Worm (Caenorhabditis elegans): ENCODE measurements around the gene F15H10.9.

The F15H10.9 gene

DNA sequence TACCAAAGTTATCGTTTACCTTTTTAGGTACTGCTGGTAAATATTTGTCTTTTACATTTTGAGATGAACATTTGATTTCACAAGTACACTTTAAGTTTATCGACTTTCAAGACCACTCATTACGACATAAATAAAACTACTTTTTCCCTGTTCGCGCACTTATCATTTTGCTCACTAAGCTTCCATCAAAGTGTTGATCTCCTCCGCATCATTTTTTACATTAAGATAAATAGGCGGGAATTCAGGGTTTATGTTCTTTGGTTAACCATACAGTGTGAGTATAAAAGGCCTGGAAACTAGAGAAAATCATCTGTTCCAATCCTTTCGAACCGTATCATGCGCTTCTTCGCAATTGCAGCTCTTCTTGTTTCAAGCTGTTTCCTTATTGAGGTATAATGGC is 32.4 kb downstream of the F15H10.9 start, which contains the start of gene pqn-2:
TSS of gene pqn-2 (plus strand) at position 301 of the 400 bp plus-strand sequence.
- TF ChIP-seq bed-2 (GFP tag; IDR thresholded peaks at IDR 0.05) (no peak), mcd-1 (GFP tag; IDR thresholded peaks at IDR 0.05) (no peak), die-1 (tag; optimal IDR thresholded peaks at IDR 0.05) (no peak), snpc-1.1 (tag; optimal IDR thresholded peaks at IDR 0.05; ENCODE audit: insufficient read depth) (no peak), hmg-20 (GFP tag; IDR thresholded peaks at IDR 0.05) (no peak), madf-10 (tag; optimal IDR thresholded peaks at IDR 0.05) (no peak), nfya-1 (tag; optimal IDR thresholded peaks at IDR 0.05; ENCODE audit: borderline replicate concordance, insufficient read depth) (no peak), C17E4.6 (GFP tag; IDR thresholded peaks at IDR 0.05) (no peak), tlf-1 (GFP tag; optimal IDR thresholded peaks at IDR 0.05) (no peak), ceh-79 (tag; optimal IDR thresholded peaks at IDR 0.05) (no peak), F22D6.2 (tag; optimal IDR thresholded peaks at IDR 0.05) (no peak), hmg-1.2 (GFP tag; IDR thresholded peaks at IDR 0.05) (no peak), ccch-3 (GFP tag; optimal IDR thresholded peaks at IDR 0.05) (no peak)

DNA sequence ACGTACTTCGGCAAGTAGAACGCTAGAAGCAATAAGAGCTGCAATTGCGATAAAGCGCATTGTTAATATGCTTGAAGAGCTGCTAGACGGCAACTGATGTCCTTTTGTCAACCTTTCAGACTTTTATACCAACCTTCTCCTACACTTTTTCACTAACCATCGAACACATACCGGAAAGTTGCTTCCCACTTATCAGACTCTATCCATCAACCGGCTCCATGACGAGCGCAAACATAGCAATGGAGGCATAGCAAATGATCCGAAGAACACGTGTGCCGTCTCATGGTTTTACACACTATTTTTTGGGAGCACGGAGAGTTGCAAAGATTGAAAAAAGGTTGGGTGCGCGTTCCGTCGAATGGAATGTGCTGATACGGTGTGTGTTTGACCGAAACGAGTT is 32.8 kb downstream of the F15H10.9 start, which contains the start of gene abu-1:
TSS of gene abu-1 (minus strand) at position 101 of the 400 bp plus-strand sequence.
- TF ChIP-seq repo-1 (tag; optimal IDR thresholded peaks at IDR 0.05), result no peak
- TF ChIP-seq zfh-2 (GFP tag; conservative IDR thresholded peaks at IDR 0.05), result no peak
- no peak for TF ChIP-seq ceh-91 (GFP tag; IDR thresholded peaks at IDR 0.05)
- TF ChIP-seq B0261.1 (tag; optimal IDR thresholded peaks at IDR 0.05), result no peak
- TF ChIP-seq T26A5.8 (tag; optimal IDR thresholded peaks at IDR 0.05), result no peak
- no peak for TF ChIP-seq F33H1.4 (GFP tag; IDR thresholded peaks at IDR 0.05)

DNA sequence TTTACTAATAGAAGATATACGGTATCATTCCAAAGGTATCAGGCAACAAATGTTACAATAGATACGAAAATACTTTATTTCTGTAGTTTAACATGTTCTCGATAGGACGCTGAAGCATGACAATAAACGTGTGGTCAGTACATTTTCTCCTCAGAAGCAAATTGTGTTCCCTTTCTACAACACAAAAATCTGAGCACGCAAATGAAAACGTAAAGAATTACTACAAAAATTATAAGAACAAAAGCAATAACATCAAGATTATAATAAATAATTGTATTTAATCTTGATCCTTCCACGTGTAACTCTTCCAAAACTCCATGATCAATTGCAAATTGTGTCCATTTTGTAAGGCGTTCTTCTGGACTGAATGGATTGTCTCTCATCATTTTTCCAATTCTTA is 34.7 kb downstream of the F15H10.9 start:
- no peak for TF ChIP-seq gei-17 (GFP tag; optimal IDR thresholded peaks at IDR 0.05)
- TF ChIP-seq ceh-91 (GFP tag; IDR thresholded peaks at IDR 0.05), result no peak
- no peak for TF ChIP-seq sea-2 (GFP tag; IDR thresholded peaks at IDR 0.05)
- TF ChIP-seq egl-18 (GFP tag; IDR thresholded peaks at IDR 0.05), result no peak
- no peak for TF ChIP-seq xnd-1 (tag; optimal IDR thresholded peaks at IDR 0.05)
- TF ChIP-seq ztf-26 (tag; optimal IDR thresholded peaks at IDR 0.05), result no peak
- TF ChIP-seq zim-3 (tag; optimal IDR thresholded peaks at IDR 0.05), result no peak
- TF ChIP-seq efl-1 (GFP tag; optimal IDR thresholded peaks at IDR 0.05), result no peak
- no peak for TF ChIP-seq C17E4.6 (GFP tag; IDR thresholded peaks at IDR 0.05)
- TF ChIP-seq bed-2 (GFP tag; IDR thresholded peaks at IDR 0.05), result no peak
- no peak for TF ChIP-seq ekl-4 (GFP tag; IDR thresholded peaks at IDR 0.05)
- TF ChIP-seq ets-4 (GFP tag; optimal IDR thresholded peaks at IDR 0.05), result no peak
- TF ChIP-seq somi-1 (GFP tag; optimal IDR thresholded peaks at IDR 0.05), result no peak
- TF ChIP-seq ceh-40 (GFP tag; IDR thresholded peaks at IDR 0.05), result no peak
- no peak for TF ChIP-seq athp-1 (tag; optimal IDR thresholded peaks at IDR 0.05)

DNA sequence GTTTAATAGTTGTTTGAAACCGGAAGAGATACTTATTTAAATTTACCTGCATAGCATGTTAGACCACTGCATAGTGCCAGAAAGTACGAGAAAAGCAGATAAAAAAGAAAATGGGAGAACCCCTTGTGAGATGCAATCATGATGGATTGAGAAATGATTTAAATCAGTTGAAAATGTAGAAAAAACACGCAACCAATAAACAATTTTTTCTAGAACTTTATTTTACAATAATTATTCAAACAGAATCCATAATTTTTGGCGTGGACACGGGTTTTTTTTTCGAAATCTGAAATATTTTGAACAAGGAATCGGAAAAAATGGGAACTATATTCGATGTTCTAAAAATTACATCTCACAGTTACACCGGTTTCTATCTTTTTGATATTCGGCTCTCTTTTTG is 35.2 kb downstream of the F15H10.9 start, which contains the start of gene AC3.12:
TSS of gene AC3.12 (minus strand) at position 101 of the 400 bp plus-strand sequence.
- TF ChIP-seq F57C9.4 (tag; optimal IDR thresholded peaks at IDR 0.05), result no peak
- no peak for TF ChIP-seq F49E8.2 (tag; optimal IDR thresholded peaks at IDR 0.05; ENCODE audit: insufficient read depth)
- TF ChIP-seq C17E4.6 (GFP tag; IDR thresholded peaks at IDR 0.05), result no peak
- no peak for TF ChIP-seq rec-8 (tag; optimal IDR thresholded peaks at IDR 0.05)
- no peak for TF ChIP-seq ceh-40 (GFP tag; IDR thresholded peaks at IDR 0.05)
- TF ChIP-seq hsf-1 (GFP tag; IDR thresholded peaks at IDR 0.05), result no peak
- no peak for TF ChIP-seq hlh-26 (GFP tag; conservative IDR thresholded peaks at IDR 0.05)
- TF ChIP-seq K11D2.4 (GFP tag; IDR thresholded peaks at IDR 0.05), result no peak
- TF ChIP-seq nfyb-1 (GFP tag; IDR thresholded peaks at IDR 0.05), result no peak
- no peak for TF ChIP-seq ama-1 (optimal IDR thresholded peaks at IDR 0.05)
- TF ChIP-seq ama-1 (GFP tag; optimal IDR thresholded peaks at IDR 0.05), result no peak
- TF ChIP-seq tbp1 (GFP tag; optimal IDR thresholded peaks at IDR 0.05), result no peak
- TF ChIP-seq hmg-20 (GFP tag; IDR thresholded peaks at IDR 0.05), result no peak
- TF ChIP-seq zim-3 (tag; optimal IDR thresholded peaks at IDR 0.05), result no peak
- no peak for TF ChIP-seq nhr-90 (tag; optimal IDR thresholded peaks at IDR 0.05)
- TF ChIP-seq dox-1 (GFP tag; IDR thresholded peaks at IDR 0.05), result no peak
- no peak for TF ChIP-seq bed-2 (GFP tag; IDR thresholded peaks at IDR 0.05)
- no peak for TF ChIP-seq B0035.1 (tag; optimal IDR thresholded peaks at IDR 0.05)
- TF ChIP-seq ccch-3 (GFP tag; optimal IDR thresholded peaks at IDR 0.05), result no peak
- no peak for TF ChIP-seq ekl-4 (GFP tag; IDR thresholded peaks at IDR 0.05)
